Fruit fly (Drosophila melanogaster) whole organism: ENCODE measurements around the gene Srp54k.

Experiments
- CG8478 ChIP-seq: fragments of >200 bp; optimal IDR thresholded peaks from 2 replicates; lab custom pipeline; 2018; ENCODE audit warnings: inconsistent platforms
- Dll ChIP-seq: fragments of >200 bp; optimal IDR thresholded peaks from 2 replicates; lab custom pipeline; 2017
- EcR ChIP-seq, 2 experiments: fragments of >200 bp; optimal IDR thresholded peaks; 2 replicates each; lab custom pipeline; 2017; ENCODE audit warnings: missing biosample characterization in 2 of 2, missing genetic modification characterization in 2 of 2, missing genetic modification reagents in 2 of 2
- pan ChIP-seq: fragments of >200 bp; optimal IDR thresholded peaks from 2 replicates; lab custom pipeline; 2017
- psq ChIP-seq: fragments of >200 bp; optimal IDR thresholded peaks from 2 replicates; lab custom pipeline; 2017
- usp ChIP-seq: fragments of >200 bp; optimal IDR thresholded peaks from 2 replicates; lab custom pipeline; 2017; ENCODE audit warnings: missing biosample characterization, missing genetic modification characterization, mixed read lengths

The Srp54k gene

DNA sequence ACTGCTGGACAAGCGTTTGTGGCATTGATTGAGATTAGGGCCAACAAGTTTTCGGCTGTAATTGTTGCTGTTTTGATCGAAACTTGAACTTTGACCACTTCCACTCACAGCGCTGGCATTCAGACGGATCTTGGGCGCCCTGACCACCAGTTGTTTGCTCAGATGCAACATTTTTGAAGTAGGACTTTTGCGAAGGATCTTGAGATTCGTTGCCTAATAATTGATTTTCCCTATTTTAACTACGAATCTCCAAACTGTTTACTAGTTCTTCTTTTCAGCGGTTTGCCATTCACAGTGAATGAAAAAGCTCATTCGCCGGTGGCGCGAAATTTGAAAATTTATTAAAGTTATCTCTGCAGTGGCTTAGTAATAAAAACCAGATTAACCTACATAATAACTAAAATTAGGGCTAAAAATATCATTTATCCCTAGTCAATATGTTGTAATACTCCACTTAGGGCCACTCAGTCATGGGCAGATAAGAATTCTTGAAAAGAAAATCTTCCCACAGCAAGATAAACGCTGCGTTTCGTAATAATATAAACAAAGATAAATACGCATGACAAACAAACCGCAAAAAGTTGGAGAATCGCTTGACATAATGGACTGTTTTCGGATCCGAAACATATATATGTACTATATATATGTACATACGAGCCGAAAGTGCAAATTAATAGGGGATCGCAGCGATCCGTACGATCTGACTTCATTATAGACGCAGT lies 10.9 kb upstream of the Srp54k start, which contains the start of the genes Dhrs4 and Gdap1:
TSS of gene Dhrs4 (minus strand) at position 267 of the 722 bp plus-strand sequence.
TSS of gene Gdap1 (plus strand) at position 574 of the 722 bp plus-strand sequence.
- no peak for TF ChIP-seq Dll (lab: Kevin White, UChicago)
- TF ChIP-seq usp (GFP tag; lab: Kevin White, UChicago): no peak
- TF ChIP-seq pan (lab: Kevin White, UChicago): no peak
- no peak for TF ChIP-seq psq (lab: Kevin White, UChicago)

DNA sequence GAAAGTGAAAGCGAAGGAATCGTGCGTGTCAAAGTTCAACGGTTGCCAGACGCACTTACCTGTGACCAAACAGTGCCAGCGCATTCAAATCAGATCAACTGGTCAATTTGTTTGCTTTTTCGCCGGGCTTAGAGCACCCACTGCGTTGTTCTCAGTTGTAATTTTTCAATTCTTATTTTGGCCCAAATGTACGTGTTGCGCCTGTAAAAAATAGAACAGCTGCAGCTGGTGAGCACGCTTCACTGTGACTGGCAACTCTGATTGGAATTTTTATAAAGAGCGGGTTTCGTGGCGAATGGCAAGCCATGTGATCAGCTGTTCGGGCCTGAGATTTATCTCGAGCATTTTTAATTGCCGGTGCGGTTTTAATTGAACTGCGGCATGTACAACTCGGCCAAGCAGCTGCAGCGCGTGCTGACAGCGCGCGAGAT lies 6.6 kb upstream of the Srp54k start, which contains the start of the genes Fitm and AlaRS-m:
TSS of gene Fitm (minus strand) at position 250 of the 431 bp plus-strand sequence.
TSS of gene AlaRS-m (plus strand) at position 285 of the 431 bp plus-strand sequence.
- TF ChIP-seq psq (lab: Kevin White, UChicago): no peak
- TF ChIP-seq CG8478 (lab: Kevin White, UChicago): no peak
- TF ChIP-seq EcR (GFP tag; optimal IDR thresholded peaks at IDR 0.05; lab: Kevin White, UChicago): no peak
- no peak for TF ChIP-seq usp (GFP tag; lab: Kevin White, UChicago)
- TF ChIP-seq Dll (lab: Kevin White, UChicago): no peak

- no peak for TF ChIP-seq EcR (GFP tag; optimal IDR thresholded peaks at IDR 0.05; lab: Kevin White, UChicago)
Observed at dm6 chr3L:5154917-5155613, 2.6 kb downstream of the Srp54k start.

DNA sequence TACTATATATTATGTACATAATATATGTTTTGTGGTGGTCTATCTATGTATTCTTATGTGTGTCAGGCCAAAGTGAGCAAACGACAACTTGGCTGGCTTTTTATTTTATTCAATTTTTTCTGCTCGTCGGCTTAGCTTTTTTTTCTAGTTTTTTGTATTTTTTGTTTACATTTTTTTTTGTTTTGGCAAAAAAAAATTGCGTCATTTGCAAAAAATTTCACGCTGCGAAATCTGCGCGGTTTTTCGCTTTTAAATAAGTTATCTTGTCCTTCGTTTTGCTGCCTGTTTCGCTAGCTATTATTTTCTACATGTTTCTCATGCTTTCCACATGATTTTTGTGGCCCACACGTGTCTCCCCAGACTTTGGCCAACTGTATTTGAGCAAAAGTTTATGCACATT lies 20.0 kb downstream of the Srp54k start:
- TF ChIP-seq CG8478 (lab: Kevin White, UChicago) (no peak), Dll (lab: Kevin White, UChicago) (no peak), EcR (GFP tag; optimal IDR thresholded peaks at IDR 0.05; lab: Kevin White, UChicago) (no peak), psq (lab: Kevin White, UChicago) (no peak), pan (lab: Kevin White, UChicago) (no peak), usp (GFP tag; lab: Kevin White, UChicago) (no peak)

DNA sequence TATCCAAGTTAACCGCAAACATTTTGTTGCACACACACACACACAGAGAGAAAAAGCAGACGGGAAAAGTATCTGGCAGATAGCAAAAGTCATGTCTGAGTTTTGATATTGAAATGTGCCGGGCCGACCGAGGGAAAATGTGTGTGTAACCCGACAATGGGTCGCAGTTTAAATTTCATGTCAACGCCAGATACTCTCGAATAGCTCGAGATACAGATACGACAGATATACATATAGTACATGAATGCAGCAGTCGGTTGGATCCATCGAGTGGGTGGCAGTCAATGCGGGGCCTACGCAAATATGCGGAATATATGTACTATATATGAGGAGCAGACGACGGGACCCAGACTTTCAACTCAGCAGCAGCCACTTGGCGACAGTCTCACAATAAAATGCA lies 23.6 kb downstream of the Srp54k start:
- TF ChIP-seq psq (lab: Kevin White, UChicago): no peak

DNA sequence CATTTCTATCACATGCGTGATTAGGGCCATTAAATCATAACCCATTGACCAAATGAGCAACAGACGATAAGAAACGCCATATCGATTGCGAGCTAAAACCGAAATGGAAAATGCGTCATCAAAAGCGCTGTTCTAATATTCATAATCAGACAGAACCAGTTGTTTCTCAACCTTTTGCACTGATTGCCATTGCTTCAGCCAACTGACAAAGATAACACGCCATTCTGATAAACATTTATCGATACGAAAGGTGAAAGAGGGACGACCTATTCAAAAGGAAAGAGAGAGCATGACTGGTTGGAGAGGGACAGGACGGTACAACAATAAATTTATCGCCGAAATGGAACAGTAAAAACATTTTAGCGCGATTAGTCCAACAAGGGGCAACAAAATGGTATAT lies 24.3 kb downstream of the Srp54k start:
- TF ChIP-seq EcR (GFP tag; optimal IDR thresholded peaks at IDR 0.05; lab: Kevin White, UChicago): no peak
- no peak for TF ChIP-seq CG8478 (lab: Kevin White, UChicago)
- TF ChIP-seq pan (lab: Kevin White, UChicago): no peak
- no peak for TF ChIP-seq psq (lab: Kevin White, UChicago)
- TF ChIP-seq usp (GFP tag; lab: Kevin White, UChicago): no peak
- TF ChIP-seq Dll (lab: Kevin White, UChicago): no peak

DNA sequence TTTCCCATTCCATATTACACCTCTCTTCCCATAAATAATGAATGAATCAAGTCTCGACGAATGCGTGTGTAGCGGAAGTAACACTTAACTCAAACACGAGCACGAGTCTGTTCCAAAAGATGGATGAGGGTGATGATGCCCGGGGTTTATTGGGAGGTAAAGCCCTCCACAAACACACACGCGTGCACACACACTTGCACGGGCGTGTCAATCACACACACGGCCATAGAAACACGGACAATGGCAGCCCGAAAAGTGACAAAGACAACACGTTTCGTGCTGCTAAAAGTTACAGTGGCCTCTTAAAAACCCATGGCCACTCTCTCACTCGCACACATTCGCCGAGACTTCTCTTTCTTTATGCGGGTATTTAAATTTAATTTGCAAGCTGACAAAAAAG lies 26.4 kb downstream of the Srp54k start:
- TF ChIP-seq EcR (GFP tag; optimal IDR thresholded peaks at IDR 0.05; lab: Kevin White, UChicago) (no peak), psq (lab: Kevin White, UChicago) (no peak), Dll (lab: Kevin White, UChicago) (no peak), usp (GFP tag; lab: Kevin White, UChicago) (no peak), CG8478 (lab: Kevin White, UChicago) (no peak), pan (lab: Kevin White, UChicago) (no peak)

DNA sequence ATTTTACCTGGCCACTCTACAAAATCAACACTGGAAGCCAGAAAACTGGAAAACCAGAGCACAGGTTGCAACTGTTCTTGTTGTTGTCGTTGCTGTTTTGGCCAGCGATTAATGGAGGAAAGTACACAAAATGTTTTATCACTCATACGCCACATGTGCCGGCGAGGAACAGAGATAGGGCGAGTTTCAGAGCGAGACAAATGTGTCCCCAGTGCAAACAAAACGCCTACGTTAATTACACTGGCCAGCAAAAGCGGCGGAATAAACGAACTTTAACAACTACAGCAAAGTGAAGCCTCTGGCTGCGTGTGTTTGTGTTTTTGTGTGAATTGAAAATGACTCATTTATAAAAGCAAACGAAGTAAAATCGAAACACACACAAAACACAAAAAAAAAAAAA lies 27.7 kb downstream of the Srp54k start:
- TF ChIP-seq CG8478 (lab: Kevin White, UChicago) (no peak), Dll (lab: Kevin White, UChicago) (no peak), pan (lab: Kevin White, UChicago) (no peak), psq (lab: Kevin White, UChicago) (no peak), usp (GFP tag; lab: Kevin White, UChicago) (no peak), EcR (GFP tag; optimal IDR thresholded peaks at IDR 0.05; lab: Kevin White, UChicago) (no peak)

DNA sequence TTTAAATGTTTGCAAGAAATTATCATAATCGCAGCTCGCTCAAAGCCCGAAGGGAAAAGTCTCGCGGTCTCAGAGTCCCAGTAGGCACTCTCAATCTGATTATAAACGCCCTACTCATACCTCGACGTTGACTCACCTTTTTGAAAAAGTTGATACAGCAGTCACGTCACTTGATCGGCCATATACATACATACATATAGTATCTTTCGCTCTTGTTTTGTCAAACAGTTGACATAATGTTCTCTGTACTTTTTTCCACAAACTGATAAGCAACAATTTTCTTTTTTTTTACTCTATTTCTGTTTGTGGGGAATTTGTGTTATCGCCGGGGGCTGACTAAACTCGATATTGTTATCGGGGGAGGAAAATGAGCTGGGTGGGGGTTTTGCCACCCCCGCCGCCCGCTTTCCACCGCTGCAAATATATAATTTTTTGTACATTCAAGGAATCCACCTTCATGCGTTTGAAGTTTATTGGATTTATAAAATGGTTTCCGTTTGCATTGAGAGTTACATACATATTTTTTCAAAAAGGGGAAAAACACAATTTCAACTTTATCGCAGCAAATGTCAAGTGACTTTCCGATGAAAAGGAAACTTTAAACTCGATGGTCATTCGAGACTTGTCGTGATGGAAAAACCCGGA lies 28.6 kb downstream of the Srp54k start:
- TF ChIP-seq psq (lab: Kevin White, UChicago) (no peak), EcR (GFP tag; optimal IDR thresholded peaks at IDR 0.05; lab: Kevin White, UChicago) (no peak), pan (lab: Kevin White, UChicago) (no peak), usp (GFP tag; lab: Kevin White, UChicago) (no peak), Dll (lab: Kevin White, UChicago) (no peak), CG8478 (lab: Kevin White, UChicago) (no peak)

DNA sequence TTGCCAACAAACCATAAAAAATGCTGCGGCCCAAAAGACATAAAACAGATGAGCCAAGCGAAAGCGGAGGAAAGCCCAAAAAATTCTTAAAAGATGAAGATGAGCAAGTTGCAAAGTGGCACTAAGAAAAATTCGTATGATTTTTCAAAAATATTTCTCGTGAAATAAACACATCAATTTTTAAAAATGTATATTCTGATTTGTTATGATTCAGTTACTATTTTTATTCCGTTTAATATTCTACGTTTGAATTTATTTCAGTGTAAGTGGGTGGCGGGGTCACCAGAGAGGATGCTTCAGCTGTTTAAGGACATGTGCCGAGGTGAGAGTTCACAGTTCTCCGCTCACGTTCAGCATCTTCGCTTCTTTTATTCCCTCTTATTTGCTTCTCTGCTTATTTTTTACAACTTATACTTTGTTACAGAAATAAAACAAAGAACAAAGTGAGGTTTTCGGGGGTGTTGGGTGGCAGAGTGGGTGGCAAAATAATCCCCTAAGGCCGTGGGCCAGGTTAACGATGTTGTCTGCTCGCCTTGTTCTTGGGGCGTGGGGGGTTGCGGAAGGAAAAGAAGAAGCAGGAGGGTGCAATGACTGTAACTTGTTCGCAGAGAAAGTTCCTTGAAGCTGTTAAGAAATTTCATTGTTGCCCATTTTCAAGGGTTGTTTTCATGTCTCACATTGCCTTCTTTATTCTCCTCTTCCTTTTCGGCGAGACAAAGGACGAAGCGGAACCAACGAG lies 29.9 kb downstream of the Srp54k start:
- TF ChIP-seq psq (lab: Kevin White, UChicago) (no peak), CG8478 (lab: Kevin White, UChicago) (no peak), EcR (GFP tag; optimal IDR thresholded peaks at IDR 0.05; lab: Kevin White, UChicago) (no peak), Dll (lab: Kevin White, UChicago) (no peak), usp (GFP tag; lab: Kevin White, UChicago) (no peak), pan (lab: Kevin White, UChicago) (no peak)
